Fruit fly (Drosophila melanogaster): ENCODE results near the gene CG11656.

CG11656 gene

dm6 chr3R:13042258-13043032 lies 32.8 kb downstream of the CG11656 start, which contains the start of gene snk:
Gene snk, minus strand, starts transcription at chr3R:13042770.
- TF ChIP-seq CG17801 (GFP tag; optimal IDR thresholded peaks at IDR 0.05; ENCODE audit: partially characterized antibody) = no peak

- no peak for TF ChIP-seq CG17801 (GFP tag; optimal IDR thresholded peaks at IDR 0.05; ENCODE audit: partially characterized antibody)
These were observed 34.2 kb downstream of the CG11656 start, which contains the start of gene CG45122 for dm6 chr3R:13043857-13044256. Gene CG45122, plus strand, starts transcription at chr3R:13044157.

dm6 chr3R:13044459-13044858 lies 34.8 kb downstream of the CG11656 start, which contains the start of gene Hsc70-2:
Gene Hsc70-2, plus strand, starts transcription at chr3R:13044759.
- no peak for TF ChIP-seq CG17801 (GFP tag; optimal IDR thresholded peaks at IDR 0.05; ENCODE audit: partially characterized antibody)

- TF ChIP-seq CG17801 (GFP tag; optimal IDR thresholded peaks at IDR 0.05; ENCODE audit: partially characterized antibody) = no peak
These were observed 37.7 kb downstream of the CG11656 start, which contains the start of gene CG31157 for dm6 chr3R:13047431-13047830. Gene CG31157, plus strand, starts transcription at chr3R:13047731.

- TF ChIP-seq CG17801 (GFP tag; optimal IDR thresholded peaks at IDR 0.05; ENCODE audit: partially characterized antibody) = no peak
These were observed 41.6 kb downstream of the CG11656 start, which contains the start of gene CG7966 for dm6 chr3R:13051298-13051723. Gene CG7966, minus strand, starts transcription at chr3R:13051453.

dm6 chr3R:13051942-13052693 lies 42.4 kb downstream of the CG11656 start, which contains the start of gene pic:
Gene pic, plus strand, starts transcription at chr3R:13052245.
- no peak for TF ChIP-seq CG17801 (GFP tag; optimal IDR thresholded peaks at IDR 0.05; ENCODE audit: partially characterized antibody)

- TF ChIP-seq CG17801 (GFP tag; optimal IDR thresholded peaks at IDR 0.05; ENCODE audit: partially characterized antibody) = no peak
These were observed 46.9 kb downstream of the CG11656 start for dm6 chr3R:13056553-13056952.

dm6 chr3R:13057121-13057805 lies 47.6 kb downstream of the CG11656 start, which contains the start of gene sim:
Gene sim, plus strand, starts transcription at chr3R:13057755.
- no peak for TF ChIP-seq CG17801 (GFP tag; optimal IDR thresholded peaks at IDR 0.05; ENCODE audit: partially characterized antibody)

Measured in ovary, adult (tissue).